Fruit fly (Drosophila melanogaster) whole organism, embryonic: ENCODE data around the gene CG33511.
A peak's percentile ranks its signal among the peaks of the same experiment; 100 is the strongest.

Source experiments
- CG1024 ChIP-seq: fragments of 200-800 bp; sonication (Bioruptor generic); IDR thresholded peaks from 2 replicates; pipeline ENCODE4 v1.3.6; 2022; ENCODE audit warnings: missing biosample characterization, missing genetic modification characterization
- CG10321 ChIP-seq: fragments of 200-800 bp; sonication (Bioruptor generic); IDR thresholded peaks from 2 replicates; pipeline ENCODE4 v1.3.6; 2022; ENCODE audit warnings: missing biosample characterization, missing genetic modification characterization
- CG10543 ChIP-seq: fragments of 200-800 bp; sonication (Bioruptor generic); optimal IDR thresholded peaks from 3 replicates; lab custom pipeline; 2017; ENCODE audit warnings: missing biosample characterization, mild to moderate bottlenecking, missing genetic modification characterization, moderate library complexity
- CG11093 ChIP-seq: fragments of 200-800 bp; sonication (Bioruptor generic); IDR thresholded peaks from 3 replicates; pipeline ENCODE4 v1.3.6; 2022; ENCODE audit warnings: missing biosample characterization, missing genetic modification characterization
- CG11456 ChIP-seq: fragments of 200-800 bp; sonication (Bioruptor generic); IDR thresholded peaks from 3 replicates; pipeline ENCODE4 v1.3.6; 2022; ENCODE audit warnings: missing biosample characterization, missing genetic modification characterization
- CG11560 ChIP-seq: fragments of 200-800 bp; sonication (Bioruptor generic); IDR thresholded peaks from 3 replicates; pipeline ENCODE4 v1.3.6; 2022; ENCODE audit warnings: missing biosample characterization, missing genetic modification characterization
- CG14441 ChIP-seq: fragments of 200-800 bp; sonication (Bioruptor generic); IDR thresholded peaks from 2 replicates; pipeline ENCODE4 v1.3.6; 2022; ENCODE audit warnings: missing biosample characterization, missing genetic modification characterization
- CG15011 ChIP-seq: fragments of 200-800 bp; sonication (Bioruptor generic); optimal IDR thresholded peaks from 3 replicates; lab custom pipeline; 2018; ENCODE audit warnings: missing biosample characterization, mild to moderate bottlenecking, missing genetic modification characterization
- CG2129 ChIP-seq: fragments of 200-800 bp; sonication (Bioruptor generic); IDR thresholded peaks from 2 replicates; pipeline ENCODE4 v1.3.6; 2022; ENCODE audit warnings: missing biosample characterization, missing genetic modification characterization; ENCODE audit not compliant: partially characterized antibody
- CG30431 ChIP-seq: fragments of 200-800 bp; sonication (Bioruptor generic); optimal IDR thresholded peaks from 2 replicates; lab custom pipeline; 2017; ENCODE audit warnings: missing biosample characterization, missing genetic modification characterization
- CG31365 ChIP-seq: fragments of 200-800 bp; sonication (Bioruptor generic); optimal IDR thresholded peaks from 2 replicates; lab custom pipeline; 2018; ENCODE audit warnings: missing biosample characterization, mild to moderate bottlenecking, missing genetic modification characterization
- CG3163 ChIP-seq: fragments of 200-800 bp; sonication (Bioruptor generic); optimal IDR thresholded peaks from 3 replicates; lab custom pipeline; 2016; ENCODE audit warnings: missing biosample characterization, missing genetic modification characterization
- CG3847 ChIP-seq: fragments of 200-800 bp; sonication (Bioruptor generic); IDR thresholded peaks from 2 replicates; pipeline ENCODE4 v1.3.6; 2022; ENCODE audit warnings: missing biosample characterization, missing genetic modification characterization
- CG5180 ChIP-seq: fragments of 200-800 bp; sonication (Bioruptor generic); optimal IDR thresholded peaks from 3 replicates; lab custom pipeline; 2017; ENCODE audit warnings: missing biosample characterization, missing genetic modification characterization, mild to moderate bottlenecking, moderate library complexity, missing genetic modification reagents
- CG6272 ChIP-seq: fragments of 200-800 bp; sonication (Bioruptor generic); IDR thresholded peaks from 2 replicates; pipeline ENCODE4 v1.3.6; 2022; ENCODE audit warnings: missing biosample characterization, missing genetic modification characterization
- CG6791 ChIP-seq: fragments of 200-800 bp; sonication (Bioruptor generic); IDR thresholded peaks from 3 replicates; pipeline ENCODE4 v1.3.6; 2022; ENCODE audit warnings: missing biosample characterization, missing genetic modification characterization; ENCODE audit not compliant: partially characterized antibody
- CG7987 ChIP-seq: fragments of 200-800 bp; sonication (Bioruptor generic); optimal IDR thresholded peaks from 2 replicates; lab custom pipeline; 2018; ENCODE audit warnings: missing biosample characterization, mild to moderate bottlenecking, missing genetic modification characterization, moderate library complexity
- CG9797 ChIP-seq: fragments of 200-800 bp; sonication (Bioruptor generic); optimal IDR thresholded peaks from 3 replicates; lab custom pipeline; 2018; ENCODE audit warnings: missing biosample characterization, mild to moderate bottlenecking, missing genetic modification characterization
- D ChIP-seq, 2 experiments: fragments of 200-800 bp in 1 of 2; fragments of >200 bp in 1 of 2; sonication (Bioruptor generic) in 1 of 2; optimal IDR thresholded peaks; 2 replicates in 1 of 2; 3 replicates in 1 of 2; lab custom pipeline; 2017; ENCODE audit warnings: mild to moderate bottlenecking in 1 of 2, missing biosample characterization in 1 of 2, missing genetic modification characterization in 1 of 2, missing genetic modification reagents in 1 of 2
- D19A ChIP-seq: fragments of 200-800 bp; optimal IDR thresholded peaks from 3 replicates; lab custom pipeline; 2019; ENCODE audit warnings: missing biosample characterization, mild to moderate bottlenecking, missing genetic modification characterization, moderate library complexity
- Dip2 ChIP-seq: fragments of 200-800 bp; sonication (Bioruptor generic); IDR thresholded peaks from 2 replicates; pipeline ENCODE4 v1.3.6; 2022; ENCODE audit warnings: missing biosample characterization, missing genetic modification characterization
- Hmr ChIP-seq: fragments of 200-800 bp; sonication (Bioruptor generic); optimal IDR thresholded peaks from 3 replicates; lab custom pipeline; 2017; ENCODE audit warnings: mild to moderate bottlenecking, missing biosample characterization, missing genetic modification reagents, missing genetic modification characterization
- Hr3 ChIP-seq: fragments of 200-800 bp; sonication (Bioruptor generic); optimal IDR thresholded peaks from 3 replicates; lab custom pipeline; 2016; ENCODE audit warnings: missing biosample characterization, missing genetic modification characterization
- Jarid2 ChIP-seq: fragments of 200-800 bp; sonication (Bioruptor generic); optimal IDR thresholded peaks from 3 replicates; lab custom pipeline; 2017; ENCODE audit warnings: mild to moderate bottlenecking, missing biosample characterization, missing genetic modification reagents, missing genetic modification characterization
- Lpt ChIP-seq: fragments of >200 bp; optimal IDR thresholded peaks from 2 replicates; lab custom pipeline; 2018; ENCODE audit warnings: missing biosample characterization, missing genetic modification characterization
- Rfx ChIP-seq: fragments of 200-800 bp; sonication (Bioruptor generic); IDR thresholded peaks from 2 replicates; pipeline ENCODE4 v1.3.6; 2022; ENCODE audit warnings: missing biosample characterization, missing genetic modification characterization
- Sin3A ChIP-seq: fragments of >200 bp; optimal IDR thresholded peaks from 2 replicates; lab custom pipeline; 2018
- Spps ChIP-seq: fragments of 200-800 bp; sonication (Bioruptor generic); optimal IDR thresholded peaks from 2 replicates; lab custom pipeline; 2018; ENCODE audit warnings: missing biosample characterization, mild to moderate bottlenecking, missing genetic modification characterization
- Vsx1 ChIP-seq: fragments of 200-800 bp; sonication (Bioruptor generic); optimal IDR thresholded peaks from 2 replicates; lab custom pipeline; 2017; ENCODE audit warnings: missing biosample characterization, mild to moderate bottlenecking, missing genetic modification characterization, missing genetic modification reagents
- Xbp1 ChIP-seq: fragments of 200-800 bp; sonication (Bioruptor generic); optimal IDR thresholded peaks from 3 replicates; lab custom pipeline; 2016; ENCODE audit warnings: missing biosample characterization, mild to moderate bottlenecking, missing genetic modification characterization
- YL-1 ChIP-seq: fragments of 200-800 bp; sonication (Bioruptor generic); optimal IDR thresholded peaks from 3 replicates; lab custom pipeline; 2017; ENCODE audit warnings: missing biosample characterization, mild to moderate bottlenecking, missing genetic modification characterization
- amos ChIP-seq: fragments of 200-800 bp; sonication (Bioruptor generic); IDR thresholded peaks from 2 replicates; pipeline ENCODE4 v1.3.6; 2022; ENCODE audit warnings: missing biosample characterization, missing genetic modification characterization; ENCODE audit not compliant: partially characterized antibody
- bcd ChIP-seq: fragments of 200-800 bp; sonication (Bioruptor generic); optimal IDR thresholded peaks from 2 replicates; lab custom pipeline; 2017; ENCODE audit warnings: missing biosample characterization, mild to moderate bottlenecking, missing genetic modification characterization
- chif ChIP-seq, 2 experiments: fragments of 200-800 bp; sonication (Bioruptor generic); optimal IDR thresholded peaks; 3 replicates each; lab custom pipeline; 2016; ENCODE audit warnings: missing biosample characterization in 2 of 2, missing genetic modification characterization in 2 of 2
- chm ChIP-seq: fragments of 200-800 bp; sonication (Bioruptor generic); IDR thresholded peaks from 2 replicates; pipeline ENCODE4 v1.3.6; 2022; ENCODE audit warnings: missing biosample characterization, missing genetic modification characterization
- emc ChIP-seq: fragments of 200-800 bp; sonication (Bioruptor generic); optimal IDR thresholded peaks from 2 replicates; lab custom pipeline; 2016; ENCODE audit warnings: missing biosample characterization, missing genetic modification characterization
- fd102C ChIP-seq: fragments of 200-800 bp; sonication (Bioruptor generic); optimal IDR thresholded peaks from 2 replicates; lab custom pipeline; 2018; ENCODE audit warnings: missing biosample characterization, mild to moderate bottlenecking, missing genetic modification characterization, moderate library complexity
- fd64A ChIP-seq: fragments of 200-800 bp; sonication (Bioruptor generic); optimal IDR thresholded peaks from 3 replicates; lab custom pipeline; 2018; ENCODE audit warnings: missing biosample characterization, mild to moderate bottlenecking, missing genetic modification characterization
- hkb ChIP-seq, 2 experiments: fragments of 200-800 bp in 1 of 2; fragments of >200 bp in 1 of 2; sonication (Bioruptor generic) in 1 of 2; IDR thresholded peaks in 1 of 2; optimal IDR thresholded peaks in 1 of 2; 2 replicates each; pipeline versions ENCODE4 v1.3.6 to Lab custom; 2017 to 2022; ENCODE audit warnings: missing biosample characterization in 1 of 2, missing genetic modification characterization in 1 of 2
- jing ChIP-seq: fragments of 200-800 bp; sonication (Bioruptor generic); optimal IDR thresholded peaks from 2 replicates; lab custom pipeline; 2018; ENCODE audit warnings: missing biosample characterization, mild to moderate bottlenecking, missing genetic modification characterization
- odd ChIP-seq: fragments of 200-800 bp; sonication (Bioruptor generic); optimal IDR thresholded peaks from 2 replicates; lab custom pipeline; 2017; ENCODE audit warnings: missing biosample characterization, mild to moderate bottlenecking, missing genetic modification characterization
- scrt ChIP-seq: fragments of 200-800 bp; sonication (Bioruptor generic); optimal IDR thresholded peaks from 2 replicates; lab custom pipeline; 2018; ENCODE audit warnings: missing biosample characterization, mild to moderate bottlenecking, missing genetic modification characterization, moderate library complexity
- seq ChIP-seq: fragments of 200-800 bp; sonication (Bioruptor generic); IDR thresholded peaks from 2 replicates; pipeline ENCODE4 v1.3.6; 2022; ENCODE audit warnings: missing biosample characterization, missing genetic modification characterization
- sr ChIP-seq: fragments of 200-800 bp; sonication (Bioruptor generic); IDR thresholded peaks from 3 replicates; pipeline ENCODE4 v1.3.6; 2022; ENCODE audit warnings: missing biosample characterization, missing genetic modification characterization
- stwl ChIP-seq: fragments of 200-800 bp; sonication (Bioruptor generic); optimal IDR thresholded peaks from 3 replicates; lab custom pipeline; 2018; ENCODE audit warnings: missing biosample characterization, mild to moderate bottlenecking, missing genetic modification characterization, moderate library complexity
- tap ChIP-seq: fragments of 200-800 bp; optimal IDR thresholded peaks from 3 replicates; lab custom pipeline; 2019; ENCODE audit warnings: missing biosample characterization, mild to moderate bottlenecking, missing genetic modification characterization, moderate library complexity
- ttk ChIP-seq: fragments of 200-800 bp; sonication (Bioruptor generic); IDR thresholded peaks from 2 replicates; pipeline ENCODE4 v2.1.2; 2022; ENCODE audit warnings: missing biosample characterization, missing genetic modification characterization
- unpg ChIP-seq: fragments of 200-800 bp; sonication (Bioruptor generic); optimal IDR thresholded peaks from 3 replicates; lab custom pipeline; 2018; ENCODE audit warnings: missing biosample characterization, mild to moderate bottlenecking, missing genetic modification characterization, moderate library complexity

The CG33511 gene

dm6 chr2L:21051873-21052736, 30.2 kb downstream of the CG33511 start, which contains the start of gene CG42238 (continued):
- no peak for TF ChIP-seq CG3163 (GFP tag; lab: Kevin White, UChicago)
- TF ChIP-seq unpg (GFP tag; lab: Kevin White, UChicago): no peak
- no peak for TF ChIP-seq CG6272 (GFP tag; lab: Robert Waterston, UW)
- TF ChIP-seq stwl (tag; lab: Kevin White, UChicago): peak; percentile 80
- TF ChIP-seq fd64A: no peak
- TF ChIP-seq CG2129: no peak
- no peak for TF ChIP-seq jing (GFP tag; lab: Kevin White, UChicago)
- TF ChIP-seq CG10321 (GFP tag; lab: Robert Waterston, UW): peak; percentile 92
- TF ChIP-seq CG11456: no peak
- TF ChIP-seq D (optimal IDR thresholded peaks at IDR 0.05; lab: Kevin White, UChicago): no peak
- TF ChIP-seq D (GFP tag; optimal IDR thresholded peaks at IDR 0.05; lab: Kevin White, UChicago): no peak
- no peak for TF ChIP-seq sr (GFP tag; lab: Robert Waterston, UW)
- TF ChIP-seq bcd: no peak
- no peak for TF ChIP-seq CG11093 (GFP tag; lab: Robert Waterston, UW)
- no peak for TF ChIP-seq emc (GFP tag; lab: Kevin White, UChicago)
- TF ChIP-seq odd (GFP tag; lab: Kevin White, UChicago): no peak
- TF ChIP-seq fd102C (GFP tag; lab: Kevin White, UChicago): no peak
- no peak for TF ChIP-seq Dip2 (GFP tag; lab: Robert Waterston, UW)
- TF ChIP-seq CG9797 (GFP tag; lab: Kevin White, UChicago): peak; percentile 95
- no peak for TF ChIP-seq Hr3 (GFP tag; lab: Kevin White, UChicago)
- no peak for TF ChIP-seq CG30431
- TF ChIP-seq CG14441 (GFP tag; lab: Robert Waterston, UW): peak; percentile 32; the same call in 1 of the 2 replicates
- peak; percentile 40 for TF ChIP-seq Sin3A
- TF ChIP-seq Xbp1 (GFP tag; lab: Kevin White, UChicago): no peak
- no peak for TF ChIP-seq seq (GFP tag; lab: Robert Waterston, UW)
- TF ChIP-seq CG7987 (GFP tag; lab: Kevin White, UChicago): peak; percentile 28
- TF ChIP-seq Lpt: no peak
- peak; percentile 56 for TF ChIP-seq amos (GFP tag; lab: Robert Waterston, UW)
- no peak; the same call in 1 of the 2 replicates for TF ChIP-seq CG3847 (GFP tag; lab: Robert Waterston, UW)
- peak; percentile 91 for TF ChIP-seq chm (GFP tag; lab: Robert Waterston, UW)
- TF ChIP-seq CG6791 (GFP tag; lab: Robert Waterston, UW): 0 out of 3 replicates have a peak, but pooled peaks have one; percentile 13
- TF ChIP-seq CG11560 (tag; lab: Robert Waterston, UW): no peak
- TF ChIP-seq Jarid2 (GFP tag; lab: Kevin White, UChicago): peak; percentile 98
- TF ChIP-seq Spps (tag; lab: Kevin White, UChicago): no peak
- TF ChIP-seq CG15011 (GFP tag; lab: Kevin White, UChicago): no peak
- TF ChIP-seq Vsx1 (GFP tag; lab: Kevin White, UChicago): no peak
- no peak for TF ChIP-seq CG5180
- TF ChIP-seq CG10543 (GFP tag; lab: Kevin White, UChicago): peak; percentile 42
- TF ChIP-seq D19A (tag; lab: Kevin White, UChicago): no peak
- TF ChIP-seq hkb (optimal IDR thresholded peaks at IDR 0.05; lab: Kevin White, UChicago): no peak
- peak; percentile 3; the same call in 1 of the 2 replicates for TF ChIP-seq hkb (GFP tag; IDR thresholded peaks at IDR 0.05; lab: Robert Waterston, UW)
- TF ChIP-seq Hmr (GFP tag; lab: Kevin White, UChicago): no peak
- no peak for TF ChIP-seq ttk (GFP tag; lab: Robert Waterston, UW)
- no peak for TF ChIP-seq chif (GFP tag; optimal IDR thresholded peaks at IDR 0.05; lab: Kevin White, UChicago)
- TF ChIP-seq scrt (GFP tag; lab: Kevin White, UChicago): no peak
- peak; percentile 34; the same call in 1 of the 2 replicates for TF ChIP-seq CG1024
- TF ChIP-seq YL-1 (GFP tag; lab: Kevin White, UChicago): no peak
- no peak for TF ChIP-seq CG31365 (tag; lab: Kevin White, UChicago)
- no peak for TF ChIP-seq tap (tag; lab: Kevin White, UChicago)
- TF ChIP-seq Rfx (GFP tag; lab: Robert Waterston, UW): peak; percentile 20; the same call in 1 of the 2 replicates
